Worm (Caenorhabditis elegans) whole organism, late embryonic: Measurements from ENCODE around the gene ZK512.4.

Experiments
- C08G9.2 ChIP-seq: sonication (generic microtip); optimal IDR thresholded peaks from 2 replicates; lab custom pipeline; 2016; ENCODE audit warnings: mild to moderate bottlenecking, missing genetic modification characterization, moderate library complexity, missing compliant biosample characterization
- F13H6.1 ChIP-seq: sonication (generic microtip); optimal IDR thresholded peaks from 2 replicates; lab custom pipeline; 2016; ENCODE audit warnings: missing genetic modification characterization, missing compliant biosample characterization
- K09A11.1 ChIP-seq: sonication (generic microtip); optimal IDR thresholded peaks from 2 replicates; lab custom pipeline; 2017; ENCODE audit warnings: antibody characterized with exemption, mild to moderate bottlenecking, missing genetic modification characterization, missing compliant biosample characterization; ENCODE audit not compliant: insufficient read depth
- T23F11.4 ChIP-seq: fragments of 200-800 bp; sonication (Bioruptor generic); optimal IDR thresholded peaks from 2 replicates; lab custom pipeline; 2018; ENCODE audit warnings: mild to moderate bottlenecking, missing genetic modification characterization, missing compliant biosample characterization
- Y22D7AL.16 ChIP-seq: sonication (generic microtip); optimal IDR thresholded peaks from 2 replicates; lab custom pipeline; 2016; ENCODE audit warnings: missing genetic modification characterization, missing compliant biosample characterization
- ceh-14 ChIP-seq: sonication (generic microtip); optimal IDR thresholded peaks from 2 replicates; lab custom pipeline; 2016; ENCODE audit warnings: missing genotype, missing genetic modification characterization, missing compliant biosample characterization
- ceh-18 ChIP-seq: sonication (generic microtip); optimal IDR thresholded peaks from 2 replicates; lab custom pipeline; 2016; ENCODE audit warnings: missing genetic modification characterization, missing compliant biosample characterization
- ceh-2 ChIP-seq: sonication (generic microtip); optimal IDR thresholded peaks from 2 replicates; lab custom pipeline; 2016; ENCODE audit warnings: missing genotype, missing genetic modification characterization, missing compliant biosample characterization
- ceh-22 ChIP-seq: sonication (generic microtip); optimal IDR thresholded peaks from 2 replicates; lab custom pipeline; 2017; ENCODE audit warnings: missing biosample characterization, missing genetic modification characterization
- ceh-24 ChIP-seq: sonication (generic microtip); optimal IDR thresholded peaks from 2 replicates; lab custom pipeline; 2016; ENCODE audit warnings: mild to moderate bottlenecking, missing genetic modification characterization, missing compliant biosample characterization
- ceh-30 ChIP-seq: fragments of 150-350 bp; optimal IDR thresholded peaks from 2 replicates; lab custom pipeline; 2014; ENCODE audit warnings: missing biosample characterization, missing genetic modification characterization
- ceh-31 ChIP-seq: sonication (generic microtip); optimal IDR thresholded peaks from 2 replicates; lab custom pipeline; 2016; ENCODE audit warnings: missing genetic modification characterization, missing compliant biosample characterization
- ceh-34 ChIP-seq: sonication (generic microtip); optimal IDR thresholded peaks from 2 replicates; lab custom pipeline; 2016; ENCODE audit warnings: mild to moderate bottlenecking, missing genetic modification characterization, missing compliant biosample characterization
- ceh-45 ChIP-seq: fragments of 200-800 bp; sonication (Bioruptor generic); IDR thresholded peaks from 2 replicates; pipeline ENCODE4 v1.3.6; 2022; ENCODE audit warnings: missing genetic modification reagents, missing genetic modification characterization, missing compliant biosample characterization
- ceh-48 ChIP-seq: sonication (generic microtip); optimal IDR thresholded peaks from 2 replicates; lab custom pipeline; 2016; ENCODE audit warnings: missing genetic modification characterization, inconsistent platforms, missing compliant biosample characterization
- ceh-6 ChIP-seq: fragments of 200-800 bp; sonication (Bioruptor generic); optimal IDR thresholded peaks from 2 replicates; lab custom pipeline; 2018; ENCODE audit warnings: mild to moderate bottlenecking, missing genetic modification characterization, missing compliant biosample characterization
- ceh-9 ChIP-seq: sonication (generic microtip); optimal IDR thresholded peaks from 2 replicates; lab custom pipeline; 2016; ENCODE audit warnings: mild to moderate bottlenecking, missing genetic modification characterization, inconsistent platforms, missing compliant biosample characterization
- che-1 ChIP-seq: sonication (generic microtip); optimal IDR thresholded peaks from 2 replicates; lab custom pipeline; 2016; ENCODE audit warnings: mild to moderate bottlenecking, missing genetic modification characterization, missing compliant biosample characterization
- dmd-4 ChIP-seq: sonication (generic microtip); optimal IDR thresholded peaks from 2 replicates; lab custom pipeline; 2016; ENCODE audit warnings: borderline replicate concordance, missing genetic modification characterization, missing compliant biosample characterization
- dve-1 ChIP-seq: sonication (generic microtip); optimal IDR thresholded peaks from 2 replicates; lab custom pipeline; 2017; ENCODE audit warnings: antibody characterized with exemption, mild to moderate bottlenecking, missing genetic modification characterization, missing compliant biosample characterization
- elt-2 ChIP-seq: sonication (generic microtip); optimal IDR thresholded peaks from 2 replicates; lab custom pipeline; 2016; ENCODE audit warnings: missing genetic modification reagents, missing genetic modification characterization, missing compliant biosample characterization
- eyg-1 ChIP-seq: sonication (generic microtip); optimal IDR thresholded peaks from 2 replicates; lab custom pipeline; 2016; ENCODE audit warnings: missing genotype, missing genetic modification characterization, missing compliant biosample characterization
- fkh-10 ChIP-seq: fragments of 150-350 bp; optimal IDR thresholded peaks from 2 replicates; lab custom pipeline; 2014; ENCODE audit warnings: missing biosample characterization, missing genetic modification reagents, missing genetic modification characterization
- hlh-13 ChIP-seq: fragments of 200-800 bp; sonication (Bioruptor generic); optimal IDR thresholded peaks from 2 replicates; lab custom pipeline; 2018; ENCODE audit warnings: mild to moderate bottlenecking, missing genetic modification characterization, missing compliant biosample characterization
- hlh-15 ChIP-seq: sonication (generic microtip); optimal IDR thresholded peaks from 2 replicates; lab custom pipeline; 2016; ENCODE audit warnings: missing genetic modification characterization, missing compliant biosample characterization
- hlh-30 ChIP-seq: sonication (generic microtip); optimal IDR thresholded peaks from 2 replicates; lab custom pipeline; 2017; ENCODE audit warnings: antibody characterized with exemption, missing genetic modification characterization, missing compliant biosample characterization; ENCODE audit not compliant: insufficient read depth
- hlh-6 ChIP-seq: sonication (generic microtip); optimal IDR thresholded peaks from 2 replicates; lab custom pipeline; 2016; ENCODE audit warnings: missing genotype, missing genetic modification characterization, missing compliant biosample characterization
- hlh-8 ChIP-seq: sonication (generic microtip); optimal IDR thresholded peaks from 2 replicates; lab custom pipeline; 2016; ENCODE audit warnings: missing genotype, missing genetic modification characterization, missing compliant biosample characterization
- lim-6 ChIP-seq: sonication (generic microtip); optimal IDR thresholded peaks from 2 replicates; lab custom pipeline; 2016; ENCODE audit warnings: missing genetic modification characterization, missing compliant biosample characterization
- madf-2 ChIP-seq: sonication (generic microtip); optimal IDR thresholded peaks from 2 replicates; lab custom pipeline; 2017; ENCODE audit warnings: missing genetic modification characterization, missing compliant biosample characterization
- nfya-1 ChIP-seq: sonication (generic microtip); optimal IDR thresholded peaks from 2 replicates; lab custom pipeline; 2017; ENCODE audit warnings: missing genetic modification characterization, mild to moderate bottlenecking, missing compliant biosample characterization, antibody characterized with exemption, moderate library complexity
- nhr-11 ChIP-seq: fragments of 150-350 bp; optimal IDR thresholded peaks from 2 replicates; lab custom pipeline; 2014; ENCODE audit warnings: missing biosample characterization, missing genetic modification characterization
- nhr-232 ChIP-seq: sonication (generic microtip); optimal IDR thresholded peaks from 2 replicates; lab custom pipeline; 2016; ENCODE audit warnings: missing genetic modification characterization, missing compliant biosample characterization
- npax-4 ChIP-seq: sonication (generic microtip); optimal IDR thresholded peaks from 2 replicates; lab custom pipeline; 2016; ENCODE audit warnings: missing genetic modification characterization, missing compliant biosample characterization
- odd-2 ChIP-seq: sonication (generic microtip); optimal IDR thresholded peaks from 2 replicates; lab custom pipeline; 2017; ENCODE audit warnings: antibody characterized with exemption, mild to moderate bottlenecking, missing genetic modification characterization, missing compliant biosample characterization
- pag-3 ChIP-seq: sonication (generic microtip); optimal IDR thresholded peaks from 2 replicates; lab custom pipeline; 2016; ENCODE audit warnings: missing compliant biosample characterization, missing genetic modification characterization, borderline replicate concordance
- pat-9 ChIP-seq: fragments of 200-800 bp; sonication (Bioruptor generic); optimal IDR thresholded peaks from 2 replicates; lab custom pipeline; 2018; ENCODE audit warnings: mild to moderate bottlenecking, missing genetic modification characterization, moderate library complexity, missing compliant biosample characterization
- pax-1 ChIP-seq: fragments of 150-350 bp; optimal IDR thresholded peaks from 2 replicates; lab custom pipeline; 2014; ENCODE audit warnings: missing biosample characterization, missing genetic modification characterization
- pha-4 ChIP-seq: fragments of 150-350 bp; optimal IDR thresholded peaks from 2 replicates; lab custom pipeline; 2018; ENCODE audit warnings: missing biosample characterization, missing genetic modification reagents, missing genetic modification characterization
- pqm-1 ChIP-seq: sonication (generic microtip); optimal IDR thresholded peaks from 2 replicates; lab custom pipeline; 2016; ENCODE audit warnings: missing genetic modification characterization, missing compliant biosample characterization
- pros-1 ChIP-seq: fragments of 150-350 bp; optimal IDR thresholded peaks from 2 replicates; lab custom pipeline; 2014; ENCODE audit warnings: missing biosample characterization, missing genetic modification reagents, missing genetic modification characterization
- ref-2 ChIP-seq: sonication (generic microtip); optimal IDR thresholded peaks from 2 replicates; lab custom pipeline; 2016; ENCODE audit warnings: missing genetic modification characterization, missing compliant biosample characterization
- rnt-1 ChIP-seq: sonication (generic microtip); optimal IDR thresholded peaks from 2 replicates; lab custom pipeline; 2016; ENCODE audit warnings: missing genetic modification characterization, missing compliant biosample characterization
- sox-4 ChIP-seq: sonication (generic microtip); optimal IDR thresholded peaks from 2 replicates; lab custom pipeline; 2017; ENCODE audit warnings: mild to moderate bottlenecking, missing genetic modification characterization, inconsistent platforms, missing compliant biosample characterization
- syd-9 ChIP-seq: sonication (generic microtip); optimal IDR thresholded peaks from 2 replicates; lab custom pipeline; 2016; ENCODE audit warnings: mild to moderate bottlenecking, missing genetic modification characterization, moderate library complexity, missing compliant biosample characterization
- tbx-7 ChIP-seq: sonication (generic microtip); optimal IDR thresholded peaks from 2 replicates; lab custom pipeline; 2016; ENCODE audit warnings: missing genotype, missing genetic modification characterization, missing compliant biosample characterization
- ttx-3 ChIP-seq: sonication (generic microtip); optimal IDR thresholded peaks from 2 replicates; lab custom pipeline; 2016; ENCODE audit warnings: missing genetic modification reagents, missing genetic modification characterization, missing compliant biosample characterization
- unc-55 ChIP-seq: sonication (generic microtip); optimal IDR thresholded peaks from 2 replicates; lab custom pipeline; 2017; ENCODE audit warnings: missing biosample characterization, missing genetic modification reagents, missing genetic modification characterization
- unc-86 ChIP-seq: sonication (generic microtip); optimal IDR thresholded peaks from 2 replicates; lab custom pipeline; 2016; ENCODE audit warnings: missing genetic modification characterization, missing compliant biosample characterization

ZK512.4 gene

DNA sequence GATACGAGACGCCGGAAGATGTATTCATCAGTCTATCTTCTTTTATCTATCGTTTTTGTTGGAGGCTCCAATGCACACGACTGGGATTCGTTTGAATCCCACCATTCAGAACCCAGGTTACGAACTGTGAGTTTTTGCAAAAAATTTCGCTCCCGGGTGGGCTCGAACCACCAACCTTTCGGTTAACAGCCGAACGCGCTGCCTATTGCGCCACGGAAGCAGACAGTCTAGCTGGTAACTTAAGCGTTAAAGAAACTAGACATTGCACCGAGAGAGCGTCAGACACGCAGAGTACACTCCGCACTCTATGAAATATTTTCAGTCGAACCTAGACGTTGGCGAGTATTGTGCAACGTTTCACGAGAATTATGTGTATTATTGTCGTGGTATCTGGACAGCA, 41.1 kb upstream of the ZK512.4 start (continued):
- TF ChIP-seq sox-4 (tag; lab: Kevin White, UChicago) (peak; percentile 62), ceh-24 (no peak), C08G9.2 (tag; lab: Kevin White, UChicago) (peak; percentile 51), unc-86 (tag; lab: Kevin White, UChicago) (peak; percentile 23), npax-4 (tag; lab: Kevin White, UChicago) (no peak), lim-6 (tag; lab: Kevin White, UChicago) (no peak), pha-4 (tag; lab: Kevin White, UChicago) (no peak), hlh-8 (tag; lab: Kevin White, UChicago) (no peak), nhr-232 (peak; percentile 42), tbx-7 (tag; lab: Kevin White, UChicago) (no peak), F13H6.1 (no peak), madf-2 (tag; lab: Kevin White, UChicago) (peak; percentile 49), ceh-48 (no peak), pag-3 (no peak), pqm-1 (tag; lab: Kevin White, UChicago) (no peak), ceh-2 (tag; lab: Kevin White, UChicago) (no peak), pros-1 (tag; lab: Kevin White, UChicago) (no peak), elt-2 (tag; lab: Kevin White, UChicago) (no peak), unc-55 (no peak), syd-9 (tag; lab: Kevin White, UChicago) (no peak), ttx-3 (tag; lab: Kevin White, UChicago) (peak; percentile 14), T23F11.4 (GFP tag; lab: Kevin White, UChicago) (no peak), rnt-1 (no peak), ceh-14 (no peak), pat-9 (tag; lab: Kevin White, UChicago) (peak; percentile 58), nfya-1 (tag; lab: Kevin White, UChicago) (no peak), che-1 (tag; lab: Kevin White, UChicago) (peak; percentile 55), dmd-4 (peak; percentile 42)

DNA sequence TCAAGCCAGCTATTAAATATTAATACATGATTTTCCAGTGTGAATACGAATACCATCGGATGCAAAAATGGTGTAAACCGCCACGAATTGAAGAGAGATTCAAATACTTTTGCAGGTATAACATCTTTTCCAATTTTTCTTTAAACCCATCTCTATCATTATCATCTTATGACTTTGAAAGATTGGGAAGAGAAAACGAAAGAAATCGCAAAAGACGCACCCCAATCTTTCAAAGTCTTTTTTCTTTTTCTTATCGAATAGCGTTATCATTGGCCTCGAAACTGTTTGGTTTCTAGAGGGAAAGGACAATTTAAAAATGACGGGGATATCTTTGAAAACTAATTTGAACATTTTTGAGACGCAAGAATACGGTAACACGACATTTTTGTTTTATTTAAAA, 39.5 kb upstream of the ZK512.4 start:
- TF ChIP-seq ceh-45 (GFP tag; lab: Robert Waterston, UW) (no peak), ceh-30 (tag; lab: Kevin White, UChicago) (no peak), dve-1 (tag; lab: Kevin White, UChicago) (no peak), tbx-7 (tag; lab: Kevin White, UChicago) (no peak), pha-4 (tag; lab: Kevin White, UChicago) (no peak), pag-3 (no peak), F13H6.1 (no peak), ceh-31 (tag; lab: Kevin White, UChicago) (no peak), hlh-15 (tag; lab: Kevin White, UChicago) (no peak), eyg-1 (no peak), ceh-18 (tag; lab: Kevin White, UChicago) (no peak), Y22D7AL.16 (tag; lab: Kevin White, UChicago) (no peak), pax-1 (no peak), hlh-6 (tag; lab: Kevin White, UChicago) (no peak), hlh-13 (no peak), unc-86 (tag; lab: Kevin White, UChicago) (no peak), sox-4 (tag; lab: Kevin White, UChicago) (no peak), ceh-6 (no peak), nhr-11 (tag; lab: Kevin White, UChicago) (no peak), ceh-9 (tag; lab: Kevin White, UChicago) (no peak)

DNA sequence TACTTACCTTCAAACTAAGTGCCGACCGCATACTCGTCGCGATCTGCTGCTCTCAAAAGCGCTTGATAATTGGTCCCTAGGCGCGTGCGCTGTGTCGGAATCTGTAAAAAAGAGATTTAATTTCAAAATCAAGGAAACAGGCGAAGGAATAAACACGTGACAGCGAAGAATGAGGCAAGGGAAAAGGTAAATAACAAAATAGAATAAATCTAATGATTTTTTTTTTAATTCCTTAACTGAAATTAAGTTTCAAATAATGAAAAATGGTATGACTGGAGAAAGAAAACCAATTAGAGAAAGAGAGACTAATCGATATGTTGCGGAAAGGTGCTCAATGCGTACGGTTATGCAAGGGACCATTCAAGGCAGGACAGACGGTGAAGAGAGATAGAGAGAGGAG, 36.0 kb upstream of the ZK512.4 start, which contains the start of gene cya-1:
TSS of gene cya-1 (minus strand) at position 101 of the 400 bp plus-strand sequence.
- TF ChIP-seq pag-3: no peak
- TF ChIP-seq ceh-18 (tag; lab: Kevin White, UChicago): no peak
- no peak for TF ChIP-seq dmd-4
- TF ChIP-seq pat-9 (tag; lab: Kevin White, UChicago): no peak
- TF ChIP-seq syd-9 (tag; lab: Kevin White, UChicago): no peak
- no peak for TF ChIP-seq unc-55
- TF ChIP-seq ceh-30 (tag; lab: Kevin White, UChicago): no peak
- TF ChIP-seq K09A11.1 (tag; lab: Kevin White, UChicago): no peak
- TF ChIP-seq hlh-30 (tag; lab: Kevin White, UChicago): no peak
- TF ChIP-seq odd-2 (tag; lab: Kevin White, UChicago): no peak
- TF ChIP-seq pros-1 (tag; lab: Kevin White, UChicago): no peak
- no peak for TF ChIP-seq fkh-10 (GFP tag; lab: Kevin White, UChicago)
- no peak for TF ChIP-seq ceh-34
- TF ChIP-seq ceh-22 (tag; lab: Kevin White, UChicago): no peak
- TF ChIP-seq ref-2 (tag; lab: Kevin White, UChicago): no peak
- no peak for TF ChIP-seq unc-86 (tag; lab: Kevin White, UChicago)
- TF ChIP-seq ttx-3 (tag; lab: Kevin White, UChicago): no peak
